Fruit fly (Drosophila melanogaster): ENCODE data around the gene CG32074.

- TF ChIP-seq CTCF (optimal IDR thresholded peaks at IDR 0.05), result no peak
- no peak for TF ChIP-seq CG8478 (optimal IDR thresholded peaks at IDR 0.05)
Measured at dm6 chr3L:11148478-11149251, 16.5 kb upstream of the CG32074 start.

All from S2 (cell line).